Fruit fly (Drosophila melanogaster) whole organism, embryonic: ENCODE measurements around the gene Cpr62Bc.
A peak's percentile ranks its signal among the peaks of the same experiment; 100 is the strongest.

ENCODE experiments used
- CG10209 ChIP-seq: fragments of 200-800 bp; sonication (Bioruptor generic); optimal IDR thresholded peaks from 3 replicates; lab custom pipeline; 2017; ENCODE audit warnings: missing biosample characterization, mild to moderate bottlenecking, missing genetic modification characterization, missing genetic modification reagents
- CG10366 ChIP-seq: fragments of 200-800 bp; sonication (Bioruptor generic); IDR thresholded peaks from 2 replicates; pipeline ENCODE4 v1.3.6; 2022; ENCODE audit warnings: missing biosample characterization, missing genetic modification characterization
- CG11456 ChIP-seq: fragments of 200-800 bp; sonication (Bioruptor generic); IDR thresholded peaks from 3 replicates; pipeline ENCODE4 v1.3.6; 2022; ENCODE audit warnings: missing biosample characterization, missing genetic modification characterization
- CG11504 ChIP-seq: fragments of 200-800 bp; sonication (Bioruptor generic); optimal IDR thresholded peaks from 3 replicates; lab custom pipeline; 2019; ENCODE audit warnings: missing biosample characterization, mild to moderate bottlenecking, missing genetic modification characterization, moderate library complexity
- CG12236 ChIP-seq: fragments of 200-800 bp; sonication (Bioruptor generic); optimal IDR thresholded peaks from 2 replicates; lab custom pipeline; 2016; ENCODE audit warnings: missing biosample characterization, missing genetic modification characterization
- CG12391 ChIP-seq: fragments of 200-800 bp; sonication (Bioruptor generic); optimal IDR thresholded peaks from 3 replicates; lab custom pipeline; 2018; ENCODE audit warnings: missing biosample characterization, mild to moderate bottlenecking, missing genetic modification characterization, moderate library complexity
- CG13775 ChIP-seq: fragments of 200-800 bp; sonication (Bioruptor generic); optimal IDR thresholded peaks from 3 replicates; lab custom pipeline; 2017; ENCODE audit warnings: missing biosample characterization, mild to moderate bottlenecking, missing genetic modification characterization
- CG15073 ChIP-seq: fragments of 200-800 bp; sonication (Bioruptor generic); optimal IDR thresholded peaks from 2 replicates; lab custom pipeline; 2016; ENCODE audit warnings: missing biosample characterization, missing genetic modification characterization
- CG15269 ChIP-seq: fragments of 200-800 bp; sonication (Bioruptor generic); optimal IDR thresholded peaks from 2 replicates; lab custom pipeline; 2018; ENCODE audit warnings: missing biosample characterization, mild to moderate bottlenecking, missing genetic modification characterization, moderate library complexity
- CG17568 ChIP-seq: fragments of 200-800 bp; sonication (Bioruptor generic); optimal IDR thresholded peaks from 2 replicates; lab custom pipeline; 2018; ENCODE audit warnings: missing biosample characterization, mild to moderate bottlenecking, missing genetic modification characterization, moderate library complexity
- CG1792 ChIP-seq: fragments of 200-800 bp; sonication (Bioruptor generic); optimal IDR thresholded peaks from 2 replicates; lab custom pipeline; 2016; ENCODE audit warnings: missing biosample characterization, missing genetic modification characterization
- CG2678 ChIP-seq: fragments of 200-800 bp; sonication (Bioruptor generic); optimal IDR thresholded peaks from 3 replicates; lab custom pipeline; 2019; ENCODE audit warnings: missing biosample characterization, mild to moderate bottlenecking, missing genetic modification characterization, moderate library complexity
- CG31365 ChIP-seq: fragments of 200-800 bp; sonication (Bioruptor generic); optimal IDR thresholded peaks from 2 replicates; lab custom pipeline; 2018; ENCODE audit warnings: missing biosample characterization, mild to moderate bottlenecking, missing genetic modification characterization
- CG3163 ChIP-seq: fragments of 200-800 bp; sonication (Bioruptor generic); optimal IDR thresholded peaks from 3 replicates; lab custom pipeline; 2016; ENCODE audit warnings: missing biosample characterization, missing genetic modification characterization
- CG3726 ChIP-seq: fragments of 200-800 bp; sonication (Bioruptor generic); IDR thresholded peaks from 3 replicates; pipeline ENCODE4, ENCODE4 v1.3.6; 2022; ENCODE audit warnings: missing biosample characterization, missing genetic modification characterization
- CG4730 ChIP-seq: fragments of 200-800 bp; sonication (Bioruptor generic); IDR thresholded peaks from 2 replicates; pipeline ENCODE4 v1.3.6; 2022; ENCODE audit warnings: missing biosample characterization, missing genetic modification characterization
- CG5180 ChIP-seq: fragments of 200-800 bp; sonication (Bioruptor generic); optimal IDR thresholded peaks from 3 replicates; lab custom pipeline; 2017; ENCODE audit warnings: missing biosample characterization, missing genetic modification characterization, mild to moderate bottlenecking, moderate library complexity, missing genetic modification reagents
- CG6654 ChIP-seq: fragments of 200-800 bp; sonication (Bioruptor generic); optimal IDR thresholded peaks from 2 replicates; lab custom pipeline; 2017; ENCODE audit warnings: missing biosample characterization, mild to moderate bottlenecking, missing genetic modification characterization
- CG7745 ChIP-seq: fragments of 200-800 bp; sonication (Bioruptor generic); optimal IDR thresholded peaks from 2 replicates; lab custom pipeline; 2018; ENCODE audit warnings: missing biosample characterization, mild to moderate bottlenecking, missing genetic modification characterization, moderate library complexity
- CG8944 ChIP-seq: fragments of 200-800 bp; sonication (Bioruptor generic); optimal IDR thresholded peaks from 3 replicates; lab custom pipeline; 2016; ENCODE audit warnings: missing biosample characterization, missing genetic modification characterization
- CG9797 ChIP-seq: fragments of 200-800 bp; sonication (Bioruptor generic); optimal IDR thresholded peaks from 3 replicates; lab custom pipeline; 2018; ENCODE audit warnings: missing biosample characterization, mild to moderate bottlenecking, missing genetic modification characterization
- Chrac-16 ChIP-seq: fragments of 200-800 bp; sonication (Bioruptor generic); optimal IDR thresholded peaks from 3 replicates; lab custom pipeline; 2016; ENCODE audit warnings: missing biosample characterization, missing genetic modification characterization
- D19A ChIP-seq: fragments of 200-800 bp; optimal IDR thresholded peaks from 3 replicates; lab custom pipeline; 2019; ENCODE audit warnings: missing biosample characterization, mild to moderate bottlenecking, missing genetic modification characterization, moderate library complexity
- H15 ChIP-seq: fragments of 200-800 bp; sonication (Bioruptor generic); IDR thresholded peaks from 3 replicates; pipeline ENCODE4 v1.3.6; 2022; ENCODE audit warnings: missing biosample characterization, missing genetic modification characterization
- HHEX ChIP-seq: fragments of 200-800 bp; sonication (Bioruptor generic); optimal IDR thresholded peaks from 3 replicates; lab custom pipeline; 2017; ENCODE audit warnings: missing biosample characterization, mild to moderate bottlenecking, missing genetic modification characterization, missing genetic modification reagents
- Mad ChIP-seq: fragments of 200-800 bp; sonication (Bioruptor generic); optimal IDR thresholded peaks from 2 replicates; lab custom pipeline; 2016; ENCODE audit warnings: missing biosample characterization, missing genetic modification characterization
- Taf1 ChIP-seq: fragments of 200-800 bp; sonication (Bioruptor generic); IDR thresholded peaks from 2 replicates; pipeline ENCODE4 v1.3.6; 2022; ENCODE audit warnings: missing biosample characterization, missing genetic modification characterization
- Trl ChIP-seq, 3 experiments: fragments of >200 bp in 2 of 3; fragments of 200-800 bp in 1 of 3; sonication (Bioruptor generic) in 1 of 3; optimal IDR thresholded peaks; 2 replicates in 1 of 3; 3 replicates in 2 of 3; lab custom pipeline; 2016 to 2017; ENCODE audit warnings: missing biosample characterization in 1 of 3, missing genetic modification characterization in 1 of 3
- ap ChIP-seq: fragments of 200-800 bp; sonication (Bioruptor generic); IDR thresholded peaks from 2 replicates; pipeline ENCODE4 v1.3.6; 2022; ENCODE audit warnings: missing biosample characterization, missing genetic modification characterization
- br ChIP-seq: fragments of >200 bp; optimal IDR thresholded peaks from 2 replicates; lab custom pipeline; 2017
- btn ChIP-seq: fragments of 200-800 bp; sonication (Bioruptor generic); optimal IDR thresholded peaks from 2 replicates; lab custom pipeline; 2016; ENCODE audit warnings: missing biosample characterization, missing genetic modification characterization
- chn ChIP-seq: fragments of 200-800 bp; sonication (Bioruptor generic); optimal IDR thresholded peaks from 2 replicates; lab custom pipeline; 2016; ENCODE audit warnings: missing biosample characterization, missing genetic modification characterization
- exex ChIP-seq: fragments of 200-800 bp; sonication (Bioruptor generic); optimal IDR thresholded peaks from 4 replicates; lab custom pipeline; 2018; ENCODE audit warnings: missing biosample characterization, mild to moderate bottlenecking, missing genetic modification characterization, moderate library complexity
- fd3F ChIP-seq: fragments of 200-800 bp; sonication (Bioruptor generic); optimal IDR thresholded peaks from 2 replicates; lab custom pipeline; 2018; ENCODE audit warnings: missing biosample characterization, mild to moderate bottlenecking, missing genetic modification characterization, moderate library complexity
- h ChIP-seq: fragments of >200 bp; optimal IDR thresholded peaks from 2 replicates; lab custom pipeline; 2017
- ind ChIP-seq: fragments of 200-800 bp; sonication (Bioruptor generic); optimal IDR thresholded peaks from 3 replicates; lab custom pipeline; 2016; ENCODE audit warnings: missing biosample characterization, missing genetic modification characterization
- jigr1 ChIP-seq: fragments of 200-800 bp; sonication (Bioruptor generic); IDR thresholded peaks from 3 replicates; pipeline ENCODE4 v1.3.6; 2022; ENCODE audit warnings: missing biosample characterization, missing genetic modification characterization
- lmd ChIP-seq: fragments of 200-800 bp; sonication (Bioruptor generic); IDR thresholded peaks from 2 replicates; pipeline ENCODE4 v1.3.6; 2022; ENCODE audit warnings: missing biosample characterization, missing genetic modification characterization
- oc ChIP-seq: fragments of 200-800 bp; sonication (Bioruptor generic); optimal IDR thresholded peaks from 2 replicates; lab custom pipeline; 2018; ENCODE audit warnings: missing biosample characterization, mild to moderate bottlenecking, missing genetic modification characterization, moderate library complexity
- pita ChIP-seq: fragments of 200-800 bp; sonication (Bioruptor generic); optimal IDR thresholded peaks from 2 replicates; lab custom pipeline; 2017; ENCODE audit warnings: missing biosample characterization, mild to moderate bottlenecking, missing genetic modification characterization
- pnt ChIP-seq: fragments of 200-800 bp; sonication (Bioruptor generic); optimal IDR thresholded peaks from 3 replicates; lab custom pipeline; 2016; ENCODE audit warnings: missing biosample characterization, missing genetic modification characterization
- sc ChIP-seq, 3 experiments: fragments of >200 bp in 2 of 3; fragments of 200-800 bp in 1 of 3; sonication (Bioruptor generic) in 1 of 3; optimal IDR thresholded peaks; 2 replicates in 2 of 3; 3 replicates in 1 of 3; lab custom pipeline; 2017; ENCODE audit warnings: mild to moderate bottlenecking in 1 of 3, missing biosample characterization in 1 of 3, missing genetic modification characterization in 1 of 3, missing genetic modification reagents in 1 of 3
- sqz ChIP-seq: fragments of 200-800 bp; sonication (Bioruptor generic); optimal IDR thresholded peaks from 3 replicates; lab custom pipeline; 2018; ENCODE audit warnings: missing biosample characterization, mild to moderate bottlenecking, missing genetic modification characterization
- sr ChIP-seq: fragments of 200-800 bp; sonication (Bioruptor generic); IDR thresholded peaks from 3 replicates; pipeline ENCODE4 v1.3.6; 2022; ENCODE audit warnings: missing biosample characterization, missing genetic modification characterization
- stc ChIP-seq: fragments of 200-800 bp; sonication (Bioruptor generic); IDR thresholded peaks from 2 replicates; pipeline ENCODE4 v1.3.6; 2022; ENCODE audit warnings: missing biosample characterization, missing genetic modification characterization
- sug ChIP-seq: fragments of 200-800 bp; optimal IDR thresholded peaks from 2 replicates; lab custom pipeline; 2019; ENCODE audit warnings: missing biosample characterization, mild to moderate bottlenecking, missing genetic modification characterization, moderate library complexity
- tgo ChIP-seq: fragments of 200-800 bp; sonication (Bioruptor generic); IDR thresholded peaks from 3 replicates; pipeline ENCODE4 v1.3.6; 2022; ENCODE audit warnings: missing biosample characterization, missing genetic modification characterization
- tup ChIP-seq: fragments of 200-800 bp; sonication (Bioruptor generic); optimal IDR thresholded peaks from 2 replicates; lab custom pipeline; 2016; ENCODE audit warnings: missing biosample characterization, mild to moderate bottlenecking, missing genetic modification characterization, moderate library complexity
- vfl ChIP-seq: fragments of 200-800 bp; sonication (Bioruptor generic); optimal IDR thresholded peaks from 2 replicates; lab custom pipeline; 2016; ENCODE audit warnings: missing biosample characterization, missing genetic modification characterization
- wor ChIP-seq: fragments of 200-800 bp; sonication (Bioruptor generic); IDR thresholded peaks from 2 replicates; pipeline ENCODE4 v1.3.6; 2022; ENCODE audit warnings: missing biosample characterization, missing genetic modification characterization
- zen ChIP-seq: fragments of 200-800 bp; sonication (Bioruptor generic); optimal IDR thresholded peaks from 3 replicates; lab custom pipeline; 2018; ENCODE audit warnings: missing biosample characterization, mild to moderate bottlenecking, missing genetic modification characterization, moderate library complexity

Cpr62Bc gene

DNA sequence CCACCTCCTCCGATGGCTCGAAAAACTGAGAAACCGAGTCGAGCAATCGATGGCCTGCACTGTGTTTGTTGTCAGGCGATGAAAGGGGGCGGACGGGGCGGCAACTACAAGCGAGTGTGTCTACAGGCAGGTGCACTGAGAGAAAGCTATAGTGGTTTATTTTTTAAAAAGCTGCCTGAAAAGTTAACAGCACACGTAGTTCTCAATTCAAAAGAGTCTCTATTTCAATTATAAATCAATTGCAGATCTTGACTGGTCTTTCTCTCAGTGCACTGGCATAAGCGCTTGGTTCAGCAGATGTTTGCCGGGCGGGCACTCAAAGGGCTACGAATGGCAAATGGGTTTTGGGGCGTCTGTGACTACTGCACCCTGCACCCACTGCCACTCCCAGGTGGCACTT is 38.8 kb upstream of the Cpr62Bc start (continued):
- TF ChIP-seq exex (tag; lab: Kevin White, UChicago) (no peak), CG2678 (tag; lab: Kevin White, UChicago) (peak; percentile 16), Trl (optimal IDR thresholded peaks at IDR 0.05; lab: Kevin White, UChicago) (no peak), Trl (GFP tag; optimal IDR thresholded peaks at IDR 0.05; lab: Kevin White, UChicago) (no peak), CG6654 (GFP tag; lab: Kevin White, UChicago) (no peak), CG9797 (no peak), HHEX (no peak), jigr1 (GFP tag; lab: Robert Waterston, UW) (no peak), CG17568 (GFP tag; lab: Kevin White, UChicago) (no peak), fd3F (GFP tag; lab: Kevin White, UChicago) (no peak), CG15269 (tag; lab: Kevin White, UChicago) (no peak), CG12236 (no peak), ind (peak; percentile 53), CG12391 (tag; lab: Kevin White, UChicago) (no peak), CG11504 (tag; lab: Kevin White, UChicago) (peak; percentile 59), tup (GFP tag; lab: Kevin White, UChicago) (no peak), oc (tag; lab: Kevin White, UChicago) (no peak), sqz (no peak), CG10209 (GFP tag; lab: Kevin White, UChicago) (no peak), CG5180 (GFP tag; lab: Kevin White, UChicago) (no peak), CG4730 (0 out of 2 replicates have a peak, but pooled peaks have one; percentile 29), CG10366 (GFP tag; lab: Robert Waterston, UW) (peak; percentile 34; the same call in 1 of the 2 replicates), chn (GFP tag; lab: Kevin White, UChicago) (no peak), CG31365 (tag; lab: Kevin White, UChicago) (no peak), CG8944 (no peak), zen (tag; lab: Kevin White, UChicago) (no peak), CG3726 (GFP tag; lab: Robert Waterston, UW) (0 out of 3 replicates have a peak, but pooled peaks have one; percentile 18), pita (GFP tag; lab: Kevin White, UChicago) (no peak), Mad (no peak), pnt (GFP tag; lab: Kevin White, UChicago) (peak; percentile 6), lmd (peak; percentile 65; the same call in 1 of the 2 replicates), sr (GFP tag; lab: Robert Waterston, UW) (0 out of 3 replicates have a peak, but pooled peaks have one; percentile 32), ap (GFP tag; lab: Robert Waterston, UW) (no peak), btn (no peak), br (no peak), CG3163 (no peak), Chrac-16 (GFP tag; lab: Kevin White, UChicago) (no peak), H15 (GFP tag; lab: Robert Waterston, UW) (peak; percentile 57; the same call in 1 of the 3 replicates), vfl (GFP tag; lab: Kevin White, UChicago) (no peak), CG7745 (tag; lab: Kevin White, UChicago) (no peak), CG15073 (GFP tag; lab: Kevin White, UChicago) (no peak), CG13775 (GFP tag; lab: Kevin White, UChicago) (no peak), sc (optimal IDR thresholded peaks at IDR 0.05; lab: Kevin White, UChicago) (no peak), sc (GFP tag; optimal IDR thresholded peaks at IDR 0.05; lab: Kevin White, UChicago) (no peak), CG1792 (GFP tag; lab: Kevin White, UChicago) (no peak), sug (tag; lab: Kevin White, UChicago) (no peak), D19A (tag; lab: Kevin White, UChicago) (no peak), stc (GFP tag; lab: Robert Waterston, UW) (peak; percentile 53), h (lab: Kevin White, UChicago) (no peak), Taf1 (GFP tag; lab: Robert Waterston, UW) (no peak), tgo (GFP tag; lab: Robert Waterston, UW) (peak; percentile 59; the same call in 2 of the 3 replicates), CG11456 (GFP tag; lab: Robert Waterston, UW) (peak; percentile 67; the same call in 1 of the 3 replicates), wor (no peak)
